Fruit fly (Drosophila melanogaster): Measurements from ENCODE around the gene CG31922.

DNA sequence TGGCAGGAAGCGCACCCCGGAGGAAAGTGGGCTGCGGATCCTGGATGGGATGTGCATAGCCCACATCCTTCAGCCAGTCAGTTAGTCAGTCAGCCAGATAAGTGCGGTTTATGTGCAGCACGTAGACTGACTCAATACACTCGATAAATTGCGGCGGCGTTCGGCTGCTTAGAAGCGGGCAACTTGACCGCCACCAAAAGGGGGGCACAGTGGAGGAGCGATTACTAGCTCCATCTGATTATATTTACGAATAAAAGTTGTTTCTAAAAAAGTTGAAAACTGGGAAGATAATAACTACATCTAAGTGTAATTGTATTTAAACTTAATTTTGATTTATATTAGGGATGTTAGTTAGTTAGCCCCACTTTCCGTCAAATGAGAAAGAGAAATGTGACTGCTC lies 32.5 kb downstream of the CG31922 start:
- TF ChIP-seq usp (GFP tag; optimal IDR thresholded peaks at IDR 0.05), result no peak
- no peak for TF ChIP-seq CG8478 (optimal IDR thresholded peaks at IDR 0.05)
- no peak for TF ChIP-seq EcR (GFP tag; optimal IDR thresholded peaks at IDR 0.05)
- TF ChIP-seq Dll (optimal IDR thresholded peaks at IDR 0.05), result no peak
